Worm (Caenorhabditis elegans): ENCODE measurements around the gene C55A1.7.

- TF ChIP-seq lin-13 (tag; optimal IDR thresholded peaks at IDR 0.05) = no peak
- TF ChIP-seq nhr-237 (tag; optimal IDR thresholded peaks at IDR 0.05) = no peak
- no peak for TF ChIP-seq unc-39 (tag; optimal IDR thresholded peaks at IDR 0.05)
- no peak for TF ChIP-seq ztf-11 (tag; optimal IDR thresholded peaks at IDR 0.05)
- TF ChIP-seq snpc-4 (tag; optimal IDR thresholded peaks at IDR 0.05) = no peak
- TF ChIP-seq lin-32 (GFP tag; optimal IDR thresholded peaks at IDR 0.05) = no peak
- no peak for TF ChIP-seq mep-1 (tag; optimal IDR thresholded peaks at IDR 0.05)
- no peak for TF ChIP-seq lsy-2 (tag; optimal IDR thresholded peaks at IDR 0.05)
- no peak for TF ChIP-seq blmp-1 (tag; optimal IDR thresholded peaks at IDR 0.05)
- no peak for TF ChIP-seq pha-4 (tag; optimal IDR thresholded peaks at IDR 0.05)
- no peak for TF ChIP-seq cnd-1 (tag; optimal IDR thresholded peaks at IDR 0.05)
- TF ChIP-seq unc-62 (GFP tag; optimal IDR thresholded peaks at IDR 0.05) = no peak
These were observed 46.2 kb upstream of the C55A1.7 start, which contains the start of gene nhr-198 for ce11 chrV:15693682-15694081.
